Fruit fly (Drosophila melanogaster) whole organism, prepupa: Measurements from ENCODE around the gene CG43054.

Experiments
- Blimp-1 ChIP-seq: fragments of 200-800 bp; sonication (Bioruptor generic); optimal IDR thresholded peaks from 3 replicates; lab custom pipeline; 2017; ENCODE audit warnings: missing biosample characterization, missing genetic modification characterization, mild to moderate bottlenecking, moderate library complexity, missing genetic modification reagents
- CG6854 ChIP-seq: fragments of 200-800 bp; sonication (Bioruptor generic); optimal IDR thresholded peaks from 2 replicates; lab custom pipeline; 2017; ENCODE audit warnings: missing biosample characterization, mild to moderate bottlenecking, missing genetic modification characterization
- CG7368 ChIP-seq: fragments of 200-800 bp; sonication (Bioruptor generic); optimal IDR thresholded peaks from 3 replicates; lab custom pipeline; 2016; ENCODE audit warnings: missing biosample characterization, missing genetic modification characterization
- achi ChIP-seq: fragments of 200-800 bp; sonication (Bioruptor generic); optimal IDR thresholded peaks from 3 replicates; lab custom pipeline; 2016; ENCODE audit warnings: missing biosample characterization, missing genetic modification characterization

DNA sequence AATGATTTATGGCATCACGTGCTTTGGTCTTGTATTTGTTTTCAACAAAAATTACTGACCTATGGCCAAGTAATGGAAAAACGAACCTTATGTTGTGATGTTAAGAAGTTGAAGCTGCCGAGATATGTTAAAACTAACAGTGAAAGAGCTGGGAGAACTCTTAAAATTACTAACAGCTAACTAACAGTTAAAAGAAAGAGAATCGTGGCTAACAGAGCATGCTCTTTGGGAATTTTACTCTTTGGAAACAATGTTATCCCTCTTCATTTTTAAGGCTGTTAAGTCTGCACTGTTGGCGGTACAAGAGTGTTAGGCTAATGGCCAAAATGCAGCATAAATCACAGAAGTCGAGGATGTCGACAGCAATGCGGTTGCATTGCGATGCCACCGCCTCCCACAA is 6.5 kb upstream of the CG43054 start:
- no peak for TF ChIP-seq Blimp-1 (GFP tag; lab: Kevin White, UChicago)
- no peak for TF ChIP-seq CG6854 (GFP tag; lab: Kevin White, UChicago)
- no peak for TF ChIP-seq achi (GFP tag; lab: Kevin White, UChicago)
- no peak for TF ChIP-seq CG7368
